Worm (Caenorhabditis elegans): ENCODE data around the gene aly-2.
A peak's percentile ranks its signal among the peaks of the same experiment; 100 is the strongest.
"Not testable (repeated sequence)": the region's sequence is repeated elsewhere in the genome, so short reads cannot be mapped to it uniquely, and the experiment has no call there.

aly-2 gene

ce11 chrIV:9191183-9191582 is 43.9 kb downstream of the aly-2 start (continued):
- TF ChIP-seq ztf-11 (tag; optimal IDR thresholded peaks at IDR 0.05) = peak; percentile 33

ce11 chrIV:9192522-9192921 is 45.3 kb downstream of the aly-2 start, which contains the start of gene C46C2.5:
Gene C46C2.5, minus strand, starts transcription at chrIV:9192622.
- TF ChIP-seq unc-62 (GFP tag; optimal IDR thresholded peaks at IDR 0.05) (no peak), nhr-12 (tag; optimal IDR thresholded peaks at IDR 0.05) (no peak), nhr-76 (tag; optimal IDR thresholded peaks at IDR 0.05) (no peak)

ce11 chrIV:9194524-9194923 is 47.3 kb downstream of the aly-2 start, which contains the start of gene C46C2.7:
Gene C46C2.7, plus strand, starts transcription at chrIV:9194824.
- not testable (repeated sequence) for TF ChIP-seq nhr-2 (tag; optimal IDR thresholded peaks at IDR 0.05); ces-1 (GFP tag; optimal IDR thresholded peaks at IDR 0.05); blmp-1 (tag; optimal IDR thresholded peaks at IDR 0.05)

ce11 chrIV:9196023-9196636 is 48.9 kb downstream of the aly-2 start:
- peak; percentile 36 for TF ChIP-seq lsy-2 (tag; optimal IDR thresholded peaks at IDR 0.05)

ce11 chrIV:9196755-9197154 is 49.5 kb downstream of the aly-2 start:
- TF ChIP-seq lin-13 (tag; optimal IDR thresholded peaks at IDR 0.05) (no peak), sptf-1 (tag; optimal IDR thresholded peaks at IDR 0.05) (peak; percentile 42), lsy-2 (tag; optimal IDR thresholded peaks at IDR 0.05) (no peak), mls-2 (tag; optimal IDR thresholded peaks at IDR 0.05) (peak; percentile 32), unc-120 (tag; optimal IDR thresholded peaks at IDR 0.05; ENCODE audit: poor library complexity, severe bottlenecking) (peak; percentile 96), ham-2 (GFP tag; optimal IDR thresholded peaks at IDR 0.05) (peak; percentile 45), nhr-2 (tag; optimal IDR thresholded peaks at IDR 0.05) (no peak), elt-1 (tag; optimal IDR thresholded peaks at IDR 0.05; ENCODE audit: borderline replicate concordance, insufficient read depth) (no peak), ces-1 (GFP tag; optimal IDR thresholded peaks at IDR 0.05) (peak; percentile 79), mep-1 (tag; optimal IDR thresholded peaks at IDR 0.05) (peak; percentile 33), hlh-1 (tag; optimal IDR thresholded peaks at IDR 0.05) (peak; percentile 58), pha-4 (tag; optimal IDR thresholded peaks at IDR 0.05) (peak; percentile 64), unc-62 (GFP tag; optimal IDR thresholded peaks at IDR 0.05) (peak; percentile 23), M03D4.4 (tag; optimal IDR thresholded peaks at IDR 0.05) (no peak), elt-3 (tag; optimal IDR thresholded peaks at IDR 0.05) (no peak)

- no peak for TF ChIP-seq ceh-39 (tag; optimal IDR thresholded peaks at IDR 0.05)
- TF ChIP-seq elt-3 (tag; optimal IDR thresholded peaks at IDR 0.05) = peak; percentile 43
These were observed 50.9 kb downstream of the aly-2 start for ce11 chrIV:9198136-9198535.
